Worm (Caenorhabditis elegans) whole organism, L2 larva: Measurements from ENCODE around the gene srbc-40.

Experiments used
- C34F6.9 ChIP-seq: fragments of 150-350 bp; optimal IDR thresholded peaks from 2 replicates; lab custom pipeline; 2014; ENCODE audit warnings: missing biosample characterization, missing genetic modification characterization
- R02D3.7 ChIP-seq: fragments of 150-350 bp; optimal IDR thresholded peaks from 2 replicates; lab custom pipeline; 2014; ENCODE audit warnings: missing biosample characterization, missing genetic modification characterization
- Y55F3AM.14 ChIP-seq: fragments of 200-800 bp; sonication (Bioruptor generic); optimal IDR thresholded peaks from 2 replicates; lab custom pipeline; 2018; ENCODE audit warnings: mild to moderate bottlenecking, missing genetic modification characterization, missing compliant biosample characterization
- ZK546.5 ChIP-seq: sonication (generic microtip); optimal IDR thresholded peaks from 2 replicates; lab custom pipeline; 2017; ENCODE audit warnings: missing biosample characterization, missing genetic modification characterization
- alr-1 ChIP-seq: fragments of 150-350 bp; optimal IDR thresholded peaks from 2 replicates; lab custom pipeline; 2014; ENCODE audit warnings: missing biosample characterization, missing genetic modification characterization
- aly-2 ChIP-seq: fragments of 150-350 bp; optimal IDR thresholded peaks from 2 replicates; lab custom pipeline; 2014; ENCODE audit warnings: missing biosample characterization, missing genetic modification characterization
- ama-1 ChIP-seq: fragments of 150-350 bp; optimal IDR thresholded peaks from 2 replicates; lab custom pipeline; 2018; ENCODE audit warnings: inconsistent platforms
- ceh-16 ChIP-seq: fragments of 150-350 bp; optimal IDR thresholded peaks from 2 replicates; lab custom pipeline; 2014; ENCODE audit warnings: missing biosample characterization, missing genetic modification characterization
- crh-2 ChIP-seq: sonication (generic microtip); optimal IDR thresholded peaks from 2 replicates; lab custom pipeline; 2017; ENCODE audit warnings: missing biosample characterization, missing genetic modification characterization
- dmd-4 ChIP-seq: sonication (generic microtip); optimal IDR thresholded peaks from 2 replicates; lab custom pipeline; 2017; ENCODE audit warnings: missing biosample characterization, missing genetic modification characterization
- egl-27 ChIP-seq: sonication (generic microtip); optimal IDR thresholded peaks from 3 replicates; lab custom pipeline; 2017; ENCODE audit warnings: missing biosample characterization, missing genetic modification reagents, missing genetic modification characterization
- elt-1 ChIP-seq: fragments of 150-350 bp; optimal IDR thresholded peaks from 2 replicates; lab custom pipeline; 2014; ENCODE audit warnings: missing biosample characterization, missing genetic modification characterization
- elt-3 ChIP-seq: sonication (generic microtip); optimal IDR thresholded peaks from 2 replicates; lab custom pipeline; 2017; ENCODE audit warnings: missing biosample characterization, missing genetic modification characterization
- fos-1 ChIP-seq: fragments of 150-350 bp; optimal IDR thresholded peaks from 2 replicates; lab custom pipeline; 2014; ENCODE audit warnings: missing biosample characterization, missing genetic modification characterization
- gmeb-1 ChIP-seq: fragments of 150-350 bp; optimal IDR thresholded peaks from 2 replicates; lab custom pipeline; 2014; ENCODE audit warnings: missing biosample characterization, missing genetic modification characterization
- lin-11 ChIP-seq: fragments of 150-350 bp; sonication (generic microtip); optimal IDR thresholded peaks from 2 replicates; lab custom pipeline; 2014; ENCODE audit warnings: missing biosample characterization, missing genetic modification characterization, inconsistent platforms, mixed read lengths
- lin-39 ChIP-seq: fragments of 150-350 bp; optimal IDR thresholded peaks from 2 replicates; lab custom pipeline; 2014; ENCODE audit warnings: missing biosample characterization, missing genetic modification reagents, missing genetic modification characterization
- lsy-2 ChIP-seq, 2 experiments: fragments of 150-350 bp in 1 of 2; sonication (generic microtip) in 1 of 2; optimal IDR thresholded peaks; 2 replicates each; lab custom pipeline; 2014 to 2017; ENCODE audit warnings: missing biosample characterization in 2 of 2, missing genetic modification characterization in 2 of 2
- mab-5 ChIP-seq: fragments of 150-350 bp; optimal IDR thresholded peaks from 2 replicates; lab custom pipeline; 2014; ENCODE audit warnings: missing biosample characterization, missing genetic modification characterization
- nhr-10 ChIP-seq: sonication (generic microtip); optimal IDR thresholded peaks from 2 replicates; lab custom pipeline; 2017; ENCODE audit warnings: missing biosample characterization, missing genetic modification characterization
- nhr-11 ChIP-seq: fragments of 150-350 bp; optimal IDR thresholded peaks from 2 replicates; lab custom pipeline; 2014; ENCODE audit warnings: missing biosample characterization, missing genetic modification characterization
- nhr-12 ChIP-seq: fragments of 150-350 bp; optimal IDR thresholded peaks from 2 replicates; lab custom pipeline; 2014; ENCODE audit warnings: missing biosample characterization, missing genetic modification characterization
- nhr-129 ChIP-seq: fragments of 150-350 bp; optimal IDR thresholded peaks from 2 replicates; lab custom pipeline; 2014; ENCODE audit warnings: missing biosample characterization, missing genetic modification characterization
- nhr-23 ChIP-seq: fragments of 150-350 bp; optimal IDR thresholded peaks from 2 replicates; lab custom pipeline; 2014; ENCODE audit warnings: missing biosample characterization, missing genetic modification reagents, missing genetic modification characterization
- nhr-6 ChIP-seq: fragments of 150-350 bp; optimal IDR thresholded peaks from 2 replicates; lab custom pipeline; 2014; ENCODE audit warnings: missing biosample characterization, missing genetic modification characterization
- peb-1 ChIP-seq: fragments of 150-350 bp; optimal IDR thresholded peaks from 2 replicates; lab custom pipeline; 2014; ENCODE audit warnings: missing biosample characterization, missing genetic modification characterization
- sem-4 ChIP-seq: fragments of 150-350 bp; optimal IDR thresholded peaks from 2 replicates; lab custom pipeline; 2014; ENCODE audit warnings: missing biosample characterization, missing genetic modification reagents, missing genetic modification characterization
- skn-1 ChIP-seq: sonication (generic microtip); optimal IDR thresholded peaks from 2 replicates; lab custom pipeline; 2017; ENCODE audit warnings: missing biosample characterization, missing genetic modification characterization
- sma-3 ChIP-seq: sonication (generic microtip); optimal IDR thresholded peaks from 2 replicates; lab custom pipeline; 2016; ENCODE audit warnings: missing genetic modification reagents, missing genetic modification characterization, missing compliant biosample characterization
- sma-9 ChIP-seq, 2 experiments: fragments of 150-350 bp in 1 of 2; sonication (generic microtip) in 1 of 2; optimal IDR thresholded peaks; 2 replicates each; lab custom pipeline; 2014 to 2016; ENCODE audit warnings: missing genetic modification characterization in 2 of 2, mild to moderate bottlenecking in 1 of 2, missing biosample characterization in 1 of 2, missing compliant biosample characterization in 1 of 2, missing genetic modification reagents in 1 of 2, moderate library complexity in 1 of 2
- snpc-4 ChIP-seq: fragments of 150-350 bp; optimal IDR thresholded peaks from 2 replicates; lab custom pipeline; 2014; ENCODE audit warnings: missing biosample characterization, missing genetic modification characterization
- unc-55 ChIP-seq: fragments of 150-350 bp; sonication (generic microtip); optimal IDR thresholded peaks from 3 replicates; lab custom pipeline; 2014; ENCODE audit warnings: missing biosample characterization, missing genetic modification reagents, missing genetic modification characterization
- unc-62 ChIP-seq: fragments of 150-350 bp; optimal IDR thresholded peaks from 2 replicates; lab custom pipeline; 2014; ENCODE audit warnings: missing biosample characterization, missing genetic modification reagents, missing genetic modification characterization
- zag-1 ChIP-seq: fragments of 150-350 bp; optimal IDR thresholded peaks from 2 replicates; lab custom pipeline; 2014; ENCODE audit warnings: missing biosample characterization, missing genetic modification characterization
- ztf-1 ChIP-seq: fragments of 200-800 bp; sonication (Bioruptor generic); conservative IDR thresholded peaks from 2 replicates; pipeline ENCODE4 v1.3.6; 2022; ENCODE audit warnings: missing genetic modification characterization, missing compliant biosample characterization
- ztf-11 ChIP-seq: sonication (generic microtip); optimal IDR thresholded peaks from 2 replicates; lab custom pipeline; 2017; ENCODE audit warnings: missing biosample characterization, missing genetic modification characterization
- ztf-4 ChIP-seq: fragments of 150-350 bp; optimal IDR thresholded peaks from 2 replicates; lab custom pipeline; 2014; ENCODE audit warnings: missing biosample characterization, missing genetic modification characterization

srbc-40 gene

ce11 chrV:722889-723288 is 3.3 kb upstream of the srbc-40 start:
- TF ChIP-seq nhr-11 (tag; lab: Kevin White, UChicago): no peak
- no peak for TF ChIP-seq gmeb-1 (tag; lab: Kevin White, UChicago)
- no peak for TF ChIP-seq ztf-4
- TF ChIP-seq ama-1 (lab: Kevin White, UChicago): no peak
- TF ChIP-seq ztf-1 (GFP tag; lab: Robert Waterston, UW): no peak
- no peak for TF ChIP-seq nhr-129 (tag; lab: Kevin White, UChicago)
- TF ChIP-seq elt-3 (tag; lab: Kevin White, UChicago): no peak
- no peak for TF ChIP-seq skn-1 (tag; lab: Kevin White, UChicago)
- no peak for TF ChIP-seq lin-11 (tag; lab: Kevin White, UChicago)
- no peak for TF ChIP-seq R02D3.7 (tag; lab: Kevin White, UChicago)
- TF ChIP-seq, all 48 proteins: peak for 0

DNA sequence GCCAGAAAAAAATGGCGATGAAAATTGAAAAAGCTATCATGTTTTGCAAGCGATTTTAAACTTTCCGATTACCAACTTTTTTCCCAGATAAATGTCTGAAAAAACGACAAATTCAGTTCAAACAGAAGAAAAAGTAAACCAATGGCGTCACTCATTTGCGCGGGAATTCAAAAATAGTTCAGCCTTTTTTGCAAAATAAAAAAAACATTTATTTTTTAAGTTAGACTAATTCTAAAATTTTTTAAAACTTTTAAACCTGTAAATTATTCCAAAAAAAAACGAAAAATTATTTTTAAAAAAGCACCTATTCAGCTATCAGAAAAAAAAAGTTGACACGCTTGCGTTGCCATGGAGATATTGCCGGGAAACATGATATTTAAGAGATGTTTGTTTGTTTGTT is 6.7 kb downstream of the srbc-40 start, which contains the start of gene cyp-33C11:
Gene cyp-33C11, minus strand, starts transcription at position 101 of the 400 bp plus-strand sequence.
- TF ChIP-seq ztf-11 (tag; lab: Kevin White, UChicago): no peak
- no peak for TF ChIP-seq peb-1 (tag; lab: Kevin White, UChicago)
- no peak for TF ChIP-seq crh-2 (tag; lab: Kevin White, UChicago)
- no peak for TF ChIP-seq sma-3 (GFP tag; lab: Kevin White, UChicago)
- TF ChIP-seq C34F6.9 (tag; lab: Kevin White, UChicago): no peak
- TF ChIP-seq skn-1 (tag; lab: Kevin White, UChicago): no peak
- no peak for TF ChIP-seq lsy-2 (tag; optimal IDR thresholded peaks at IDR 0.05; lab: Kevin White, UChicago)
- no peak for TF ChIP-seq zag-1 (tag; lab: Kevin White, UChicago)

DNA sequence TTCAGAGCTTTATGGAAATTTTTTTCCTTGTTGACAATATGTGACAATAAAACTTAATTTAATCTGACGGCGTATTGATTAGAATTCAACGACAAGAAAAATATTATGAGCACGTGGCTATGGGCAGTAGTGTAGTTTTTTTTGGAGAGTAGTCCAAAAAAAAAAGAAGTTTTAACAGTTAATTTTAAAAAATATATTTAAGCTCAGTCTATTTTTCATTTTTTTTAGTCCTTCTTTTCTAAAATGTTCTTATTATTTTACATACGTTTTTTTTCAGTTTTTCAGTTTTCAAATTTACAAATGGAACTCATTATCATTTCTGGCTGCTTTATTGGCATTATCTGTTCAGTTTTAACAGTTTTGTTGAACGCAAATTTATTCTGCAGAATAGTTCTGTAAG is 10.8 kb downstream of the srbc-40 start, which contains the start of gene srbc-39:
Gene srbc-39, plus strand, starts transcription at position 301 of the 400 bp plus-strand sequence.
- TF ChIP-seq elt-1 (tag; lab: Kevin White, UChicago): no peak
- no peak for TF ChIP-seq elt-3 (tag; lab: Kevin White, UChicago)
- no peak for TF ChIP-seq sma-9 (GFP tag; optimal IDR thresholded peaks at IDR 0.05; lab: Kevin White, UChicago)
- no peak for TF ChIP-seq sma-9 (tag; optimal IDR thresholded peaks at IDR 0.05; lab: Kevin White, UChicago)
- no peak for TF ChIP-seq ceh-16 (tag; lab: Kevin White, UChicago)
- no peak for TF ChIP-seq nhr-23 (tag; lab: Kevin White, UChicago)
- TF ChIP-seq skn-1 (tag; lab: Kevin White, UChicago): no peak
- no peak for TF ChIP-seq lin-39 (tag; lab: Kevin White, UChicago)
- TF ChIP-seq ZK546.5: no peak

ce11 chrV:706918-707317 is 12.7 kb downstream of the srbc-40 start, which contains the start of gene srbc-38:
TSS of gene srbc-38 (plus strand) at chrV:707218.
- TF ChIP-seq unc-55 (GFP tag; lab: Kevin White, UChicago) (no peak), ztf-11 (tag; lab: Kevin White, UChicago) (no peak), elt-1 (tag; lab: Kevin White, UChicago) (no peak), unc-62 (no peak), nhr-129 (tag; lab: Kevin White, UChicago) (no peak), lsy-2 (tag; optimal IDR thresholded peaks at IDR 0.05; lab: Kevin White, UChicago) (no peak), sma-3 (GFP tag; lab: Kevin White, UChicago) (no peak), egl-27 (tag; lab: Kevin White, UChicago) (no peak), nhr-11 (tag; lab: Kevin White, UChicago) (no peak), nhr-12 (tag; lab: Kevin White, UChicago) (no peak), Y55F3AM.14 (no peak), nhr-6 (no peak), aly-2 (tag; lab: Kevin White, UChicago) (no peak), ztf-4 (no peak), alr-1 (no peak), nhr-10 (tag; lab: Kevin White, UChicago) (no peak), sem-4 (no peak), sma-9 (GFP tag; optimal IDR thresholded peaks at IDR 0.05; lab: Kevin White, UChicago) (no peak), sma-9 (tag; optimal IDR thresholded peaks at IDR 0.05; lab: Kevin White, UChicago) (no peak), lin-39 (tag; lab: Kevin White, UChicago) (no peak), skn-1 (tag; lab: Kevin White, UChicago) (no peak)

DNA sequence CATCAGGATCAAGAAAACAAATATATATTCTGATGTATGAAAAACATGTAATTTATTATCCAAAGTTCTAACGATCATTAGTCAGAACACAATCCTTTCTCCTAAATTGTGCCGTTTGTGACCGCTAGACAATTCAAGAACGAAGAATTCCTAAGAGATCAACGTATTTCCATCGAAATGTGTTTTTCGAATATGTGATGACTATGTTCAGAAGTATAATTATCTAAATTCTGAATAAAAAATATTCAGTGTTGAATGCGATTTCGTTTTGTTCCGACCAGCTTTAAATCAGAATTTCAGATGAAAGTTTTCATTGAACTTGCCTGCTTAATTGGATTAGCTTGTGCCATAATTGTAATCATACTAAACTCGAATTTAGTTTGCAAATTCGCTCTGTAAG is 17.4 kb downstream of the srbc-40 start, which contains the start of gene srbc-37:
Gene srbc-37, plus strand, starts transcription at position 301 of the 400 bp plus-strand sequence.
- TF ChIP-seq lsy-2 (tag; optimal IDR thresholded peaks at IDR 0.05; lab: Kevin White, UChicago): no peak
- no peak for TF ChIP-seq snpc-4
- TF ChIP-seq ceh-16 (tag; lab: Kevin White, UChicago): no peak
- TF ChIP-seq lin-39 (tag; lab: Kevin White, UChicago): no peak
- no peak for TF ChIP-seq dmd-4
- no peak for TF ChIP-seq mab-5 (tag; lab: Kevin White, UChicago)
- TF ChIP-seq fos-1: no peak
